Worm (Caenorhabditis elegans): Measurements from ENCODE around the gene Y53G8B.1.

Y53G8B.1 gene

ce11 chrIII:3139144-3139543, 10.1 kb downstream of the Y53G8B.1 start, which contains the start of gene mec-12:
mec-12 (minus strand) TSS chrIII:3139234.
- no peak for TF ChIP-seq madf-6 (GFP tag; IDR thresholded peaks at IDR 0.05)
- no peak for TF ChIP-seq hrde-1 (tag; optimal IDR thresholded peaks at IDR 0.05; ENCODE audit: borderline replicate concordance)
- TF ChIP-seq die-1 (tag; optimal IDR thresholded peaks at IDR 0.05) = no peak
- TF ChIP-seq cebp-1 (GFP tag; IDR thresholded peaks at IDR 0.05) = no peak
- peak; percentile 75 for TF ChIP-seq cebp-1 (tag; optimal IDR thresholded peaks at IDR 0.05)
- TF ChIP-seq zfh-2 (GFP tag; conservative IDR thresholded peaks at IDR 0.05) = 0 out of 2 replicates have a peak, but pooled peaks have one; percentile 11
- no peak for TF ChIP-seq ztf-18 (tag; optimal IDR thresholded peaks at IDR 0.05)
- no peak for TF ChIP-seq lag-1 (GFP tag; IDR thresholded peaks at IDR 0.05)

- no peak for TF ChIP-seq rec-8 (tag; optimal IDR thresholded peaks at IDR 0.05)
- no peak for TF ChIP-seq ztf-26 (tag; optimal IDR thresholded peaks at IDR 0.05)
- TF ChIP-seq ztf-25 (GFP tag; IDR thresholded peaks at IDR 0.05) = no peak
- no peak for TF ChIP-seq sea-2 (GFP tag; IDR thresholded peaks at IDR 0.05)
- no peak for TF ChIP-seq him-1 (tag; optimal IDR thresholded peaks at IDR 0.05)
- TF ChIP-seq ets-4 (GFP tag; optimal IDR thresholded peaks at IDR 0.05) = no peak
- no peak for TF ChIP-seq chd-7 (tag; optimal IDR thresholded peaks at IDR 0.05)
- TF ChIP-seq hlh-26 (GFP tag; conservative IDR thresholded peaks at IDR 0.05) = no peak
Measured at ce11 chrIII:3140227-3140626, 11.2 kb downstream of the Y53G8B.1 start.

- no peak for TF ChIP-seq fkh-3 (tag; optimal IDR thresholded peaks at IDR 0.05)
- TF ChIP-seq him-1 (tag; optimal IDR thresholded peaks at IDR 0.05) = no peak
- TF ChIP-seq snpc-3.4 (tag; optimal IDR thresholded peaks at IDR 0.05) = no peak
Measured at ce11 chrIII:3142078-3142477, 13.0 kb downstream of the Y53G8B.1 start.

ce11 chrIII:3143657-3144056, 14.6 kb downstream of the Y53G8B.1 start, which contains the start of gene C44B11.4:
C44B11.4 (minus strand) TSS chrIII:3143757.
- no peak for TF ChIP-seq F33H1.4 (GFP tag; IDR thresholded peaks at IDR 0.05)
- TF ChIP-seq cebp-2 (GFP tag; IDR thresholded peaks at IDR 0.05) = no peak
- TF ChIP-seq F49E8.2 (tag; optimal IDR thresholded peaks at IDR 0.05; ENCODE audit: insufficient read depth) = no peak
- TF ChIP-seq C06A6.2 (GFP tag; conservative IDR thresholded peaks at IDR 0.05) = no peak
- no peak for TF ChIP-seq ztf-22 (GFP tag; optimal IDR thresholded peaks at IDR 0.05)
- no peak for TF ChIP-seq snpc-1.3 (tag; optimal IDR thresholded peaks at IDR 0.05; ENCODE audit: insufficient read depth)
- TF ChIP-seq ztf-18 (tag; optimal IDR thresholded peaks at IDR 0.05) = no peak
- TF ChIP-seq madf-6 (GFP tag; IDR thresholded peaks at IDR 0.05) = no peak
- no peak for TF ChIP-seq F10E7.11 (tag; optimal IDR thresholded peaks at IDR 0.05)
- TF ChIP-seq aptf-2 (GFP tag; conservative IDR thresholded peaks at IDR 0.05) = no peak
- no peak for TF ChIP-seq F57A8.1 (GFP tag; optimal IDR thresholded peaks at IDR 0.05)
- TF ChIP-seq C17E4.6 (GFP tag; IDR thresholded peaks at IDR 0.05) = no peak
- no peak for TF ChIP-seq snpc-4 (GFP tag; optimal IDR thresholded peaks at IDR 0.05)
- TF ChIP-seq snpc-4 (tag; optimal IDR thresholded peaks at IDR 0.05) = no peak
- TF ChIP-seq sptf-2 (GFP tag; optimal IDR thresholded peaks at IDR 0.05) = no peak
- no peak for TF ChIP-seq repo-1 (tag; optimal IDR thresholded peaks at IDR 0.05)
- no peak for TF ChIP-seq dox-1 (GFP tag; IDR thresholded peaks at IDR 0.05)
- no peak for TF ChIP-seq K11D2.4 (GFP tag; IDR thresholded peaks at IDR 0.05)
